Worm (Caenorhabditis elegans): Measurements from ENCODE around the gene R07B1.13.

The R07B1.13 gene

ce11 chrX:9832370-9832769, 37.3 kb upstream of the R07B1.13 start:
- TF ChIP-seq elt-3 (tag; optimal IDR thresholded peaks at IDR 0.05) (no peak), nfya-1 (tag; optimal IDR thresholded peaks at IDR 0.05; ENCODE audit: insufficient read depth) (peak; percentile 32)

- TF ChIP-seq pqm-1 (tag; optimal IDR thresholded peaks at IDR 0.05) (peak; percentile 46), lsy-12 (tag; optimal IDR thresholded peaks at IDR 0.05) (no peak), lin-39 (tag; optimal IDR thresholded peaks at IDR 0.05) (peak; percentile 47), nhr-76 (tag; optimal IDR thresholded peaks at IDR 0.05) (no peak), ceh-82 (tag; optimal IDR thresholded peaks at IDR 0.05) (no peak), pha-4 (tag; optimal IDR thresholded peaks at IDR 0.05) (peak; percentile 71), nhr-237 (tag; optimal IDR thresholded peaks at IDR 0.05) (no peak), lin-15B (tag; optimal IDR thresholded peaks at IDR 0.05) (peak; percentile 75), ama-1 (optimal IDR thresholded peaks at IDR 0.05) (peak; percentile 45), mdl-1 (tag; optimal IDR thresholded peaks at IDR 0.05) (peak; percentile 23), elt-2 (tag; optimal IDR thresholded peaks at IDR 0.05) (peak; percentile 41), nhr-25 (tag; optimal IDR thresholded peaks at IDR 0.05) (peak; percentile 66), unc-39 (tag; optimal IDR thresholded peaks at IDR 0.05) (no peak), skn-1 (tag; optimal IDR thresholded peaks at IDR 0.05) (peak; percentile 51), jun-1 (tag; optimal IDR thresholded peaks at IDR 0.05) (peak; percentile 39), snpc-4 (tag; optimal IDR thresholded peaks at IDR 0.05) (peak; percentile 68), hmg-11 (tag; optimal IDR thresholded peaks at IDR 0.05) (peak; percentile 56), fkh-10 (GFP tag; optimal IDR thresholded peaks at IDR 0.05) (peak; percentile 74), nfya-1 (tag; optimal IDR thresholded peaks at IDR 0.05; ENCODE audit: insufficient read depth) (peak; percentile 75), nhr-11 (tag; optimal IDR thresholded peaks at IDR 0.05) (no peak), egl-27 (tag; optimal IDR thresholded peaks at IDR 0.05) (no peak), aly-2 (tag; optimal IDR thresholded peaks at IDR 0.05) (no peak)
These were observed 31.6 kb upstream of the R07B1.13 start, which contains the start of gene ipla-2 for ce11 chrX:9837989-9838541. ipla-2 (minus strand) TSS chrX:9838039.

- no peak for TF ChIP-seq nhr-23 (tag; optimal IDR thresholded peaks at IDR 0.05)
- TF ChIP-seq nfya-1 (tag; optimal IDR thresholded peaks at IDR 0.05; ENCODE audit: insufficient read depth), result no peak
- no peak for TF ChIP-seq fos-1 (tag; optimal IDR thresholded peaks at IDR 0.05)
- no peak for TF ChIP-seq egl-5 (tag; optimal IDR thresholded peaks at IDR 0.05)
- TF ChIP-seq nhr-237 (tag; optimal IDR thresholded peaks at IDR 0.05), result no peak
- no peak for TF ChIP-seq eor-1 (tag; optimal IDR thresholded peaks at IDR 0.05)
- no peak for TF ChIP-seq skn-1 (tag; optimal IDR thresholded peaks at IDR 0.05)
- TF ChIP-seq nhr-76 (tag; optimal IDR thresholded peaks at IDR 0.05), result no peak
- TF ChIP-seq ama-1 (optimal IDR thresholded peaks at IDR 0.05), result no peak
- no peak for TF ChIP-seq nhr-12 (tag; optimal IDR thresholded peaks at IDR 0.05)
- TF ChIP-seq elt-2 (tag; optimal IDR thresholded peaks at IDR 0.05), result no peak
- TF ChIP-seq sea-2 (GFP tag; optimal IDR thresholded peaks at IDR 0.05), result no peak
These were observed 28.8 kb upstream of the R07B1.13 start for ce11 chrX:9840864-9841263.

ce11 chrX:9842102-9842501, 27.5 kb upstream of the R07B1.13 start:
- TF ChIP-seq egl-5 (tag; optimal IDR thresholded peaks at IDR 0.05) (peak; percentile 85), egl-27 (tag; optimal IDR thresholded peaks at IDR 0.05) (no peak), lin-39 (tag; optimal IDR thresholded peaks at IDR 0.05) (peak; percentile 22), nfya-1 (tag; optimal IDR thresholded peaks at IDR 0.05; ENCODE audit: insufficient read depth) (peak; percentile 25)

ce11 chrX:9843568-9843967, 26.1 kb upstream of the R07B1.13 start:
- TF ChIP-seq mml-1 (tag; optimal IDR thresholded peaks at IDR 0.05) (no peak), egl-5 (tag; optimal IDR thresholded peaks at IDR 0.05) (peak; percentile 16)

ce11 chrX:9845916-9846315, 23.7 kb upstream of the R07B1.13 start:
- TF ChIP-seq pha-4 (tag; optimal IDR thresholded peaks at IDR 0.05) (no peak), nfya-1 (tag; optimal IDR thresholded peaks at IDR 0.05; ENCODE audit: insufficient read depth) (peak; percentile 26)

ce11 chrX:9846975-9847374, 22.6 kb upstream of the R07B1.13 start, which contains the start of gene vab-15:
vab-15 (plus strand) TSS chrX:9847275.
- TF ChIP-seq ceh-82 (tag; optimal IDR thresholded peaks at IDR 0.05) (no peak), pqm-1 (tag; optimal IDR thresholded peaks at IDR 0.05) (no peak), daf-12 (tag; optimal IDR thresholded peaks at IDR 0.05) (no peak), aly-2 (tag; optimal IDR thresholded peaks at IDR 0.05) (no peak), jun-1 (tag; optimal IDR thresholded peaks at IDR 0.05) (no peak), nhr-23 (tag; optimal IDR thresholded peaks at IDR 0.05) (no peak), pha-4 (tag; optimal IDR thresholded peaks at IDR 0.05) (no peak), lsy-12 (tag; optimal IDR thresholded peaks at IDR 0.05) (no peak), hmg-11 (tag; optimal IDR thresholded peaks at IDR 0.05) (no peak), lin-39 (tag; optimal IDR thresholded peaks at IDR 0.05) (no peak), tbx-2 (tag; optimal IDR thresholded peaks at IDR 0.05) (no peak), ztf-4 (tag; optimal IDR thresholded peaks at IDR 0.05) (no peak), mdl-1 (tag; optimal IDR thresholded peaks at IDR 0.05) (no peak), nhr-77 (tag; optimal IDR thresholded peaks at IDR 0.05) (no peak), sea-2 (GFP tag; optimal IDR thresholded peaks at IDR 0.05) (no peak), mml-1 (tag; optimal IDR thresholded peaks at IDR 0.05) (no peak), egl-5 (tag; optimal IDR thresholded peaks at IDR 0.05) (no peak)
